Fruit fly (Drosophila melanogaster) whole organism, embryonic: ENCODE measurements around the gene Ac3.

Experiments
- ATbp ChIP-seq: fragments of 200-800 bp; sonication (Bioruptor generic); optimal IDR thresholded peaks from 2 replicates; lab custom pipeline; 2017; ENCODE audit warnings: missing biosample characterization, mild to moderate bottlenecking, missing genetic modification characterization, missing genetic modification reagents
- Atf3 ChIP-seq: fragments of 200-800 bp; sonication (Bioruptor generic); optimal IDR thresholded peaks from 3 replicates; lab custom pipeline; 2016; ENCODE audit warnings: missing biosample characterization, missing genetic modification characterization
- Atf6 ChIP-seq: fragments of 200-800 bp; sonication (Bioruptor generic); IDR thresholded peaks from 2 replicates; pipeline ENCODE4 v1.3.6; 2022; ENCODE audit warnings: missing biosample characterization, missing genetic modification characterization
- BEAF-32 ChIP-seq: fragments of 200-800 bp; sonication (Bioruptor generic); optimal IDR thresholded peaks from 3 replicates; lab custom pipeline; 2017; ENCODE audit warnings: missing biosample characterization, missing genetic modification characterization, mild to moderate bottlenecking, moderate library complexity, missing genetic modification reagents
- CG10147 ChIP-seq: fragments of 200-800 bp; sonication (Bioruptor generic); optimal IDR thresholded peaks from 2 replicates; lab custom pipeline; 2019; ENCODE audit warnings: missing biosample characterization, mild to moderate bottlenecking, missing genetic modification characterization, moderate library complexity
- CG10366 ChIP-seq: fragments of 200-800 bp; sonication (Bioruptor generic); IDR thresholded peaks from 2 replicates; pipeline ENCODE4 v1.3.6; 2022; ENCODE audit warnings: missing biosample characterization, missing genetic modification characterization
- CG11093 ChIP-seq: fragments of 200-800 bp; sonication (Bioruptor generic); IDR thresholded peaks from 3 replicates; pipeline ENCODE4 v1.3.6; 2022; ENCODE audit warnings: missing biosample characterization, missing genetic modification characterization
- CG11398 ChIP-seq: fragments of 200-800 bp; sonication (Bioruptor generic); optimal IDR thresholded peaks from 2 replicates; lab custom pipeline; 2016; ENCODE audit warnings: missing biosample characterization, missing genetic modification characterization
- CG2116 ChIP-seq: fragments of 200-800 bp; sonication (Bioruptor generic); optimal IDR thresholded peaks from 3 replicates; lab custom pipeline; 2018; ENCODE audit warnings: missing biosample characterization, mild to moderate bottlenecking, missing genetic modification characterization
- CG2889 ChIP-seq: fragments of 200-800 bp; sonication (Bioruptor generic); IDR thresholded peaks from 3 replicates; pipeline ENCODE4 v1.3.6; 2022; ENCODE audit warnings: missing biosample characterization, missing genetic modification characterization
- CG4360 ChIP-seq: fragments of 200-800 bp; sonication (Bioruptor generic); IDR thresholded peaks from 2 replicates; pipeline ENCODE4 v1.3.6; 2022; ENCODE audit warnings: missing biosample characterization, missing genetic modification characterization
- CG6683 ChIP-seq: fragments of 200-800 bp; sonication (Bioruptor generic); optimal IDR thresholded peaks from 2 replicates; lab custom pipeline; 2017; ENCODE audit warnings: missing biosample characterization, mild to moderate bottlenecking, missing genetic modification characterization, missing genetic modification reagents
- CG6689 ChIP-seq: fragments of 200-800 bp; sonication (Bioruptor generic); IDR thresholded peaks from 2 replicates; pipeline ENCODE4 v1.3.6; 2022; ENCODE audit warnings: missing biosample characterization, missing genetic modification characterization
- CG6854 ChIP-seq: fragments of 200-800 bp; sonication (Bioruptor generic); optimal IDR thresholded peaks from 3 replicates; lab custom pipeline; 2017; ENCODE audit warnings: missing biosample characterization, mild to moderate bottlenecking, missing genetic modification characterization
- CG7928 ChIP-seq: fragments of 200-800 bp; sonication (Bioruptor generic); optimal IDR thresholded peaks from 2 replicates; lab custom pipeline; 2017; ENCODE audit warnings: missing biosample characterization, mild to moderate bottlenecking, missing genetic modification characterization
- CG8359 ChIP-seq: fragments of 200-800 bp; sonication (Bioruptor generic); optimal IDR thresholded peaks from 2 replicates; lab custom pipeline; 2017; ENCODE audit warnings: missing biosample characterization, mild to moderate bottlenecking, missing genetic modification characterization, borderline replicate concordance
- CG9609 ChIP-seq: fragments of 200-800 bp; sonication (Bioruptor generic); optimal IDR thresholded peaks from 3 replicates; lab custom pipeline; 2016; ENCODE audit warnings: missing biosample characterization, missing genetic modification characterization
- Dp ChIP-seq: fragments of 200-800 bp; sonication (Bioruptor generic); optimal IDR thresholded peaks from 2 replicates; lab custom pipeline; 2018; ENCODE audit warnings: missing biosample characterization, mild to moderate bottlenecking, missing genetic modification characterization, moderate library complexity
- ERR ChIP-seq: fragments of 200-800 bp; sonication (Bioruptor generic); optimal IDR thresholded peaks from 2 replicates; lab custom pipeline; 2016; ENCODE audit warnings: missing biosample characterization, missing genetic modification characterization
- Fer2 ChIP-seq: fragments of 200-800 bp; sonication (Bioruptor generic); optimal IDR thresholded peaks from 2 replicates; lab custom pipeline; 2018; ENCODE audit warnings: missing biosample characterization, mild to moderate bottlenecking, missing genetic modification characterization, moderate library complexity
- HLHmδ ChIP-seq: fragments of 200-800 bp; sonication (Bioruptor generic); optimal IDR thresholded peaks from 2 replicates; lab custom pipeline; 2018; ENCODE audit warnings: missing biosample characterization, mild to moderate bottlenecking, missing genetic modification characterization, moderate library complexity
- Med ChIP-seq: fragments of 200-800 bp; sonication (Bioruptor generic); peaks from one replicate; lab custom pipeline; 2016; ENCODE audit warnings: missing biosample characterization, missing genetic modification characterization, mild to moderate bottlenecking, inconsistent platforms, moderate library complexity
- Meics ChIP-seq: fragments of 200-800 bp; sonication (Bioruptor generic); optimal IDR thresholded peaks from 2 replicates; lab custom pipeline; 2017; ENCODE audit warnings: missing biosample characterization, mild to moderate bottlenecking, missing genetic modification characterization
- NC2α ChIP-seq: fragments of 200-800 bp; sonication (Bioruptor generic); optimal IDR thresholded peaks from 2 replicates; lab custom pipeline; 2016; ENCODE audit warnings: missing biosample characterization, missing genetic modification characterization
- NC2β ChIP-seq: fragments of 200-800 bp; sonication (Bioruptor generic); optimal IDR thresholded peaks from 2 replicates; lab custom pipeline; 2016; ENCODE audit warnings: missing biosample characterization, missing genetic modification characterization
- NfI ChIP-seq: fragments of 200-800 bp; sonication (Bioruptor generic); optimal IDR thresholded peaks from 3 replicates; lab custom pipeline; 2018; ENCODE audit warnings: missing biosample characterization, mild to moderate bottlenecking, missing genetic modification characterization, moderate library complexity
- Oaz ChIP-seq: fragments of 200-800 bp; sonication (Bioruptor generic); IDR thresholded peaks from 2 replicates; pipeline ENCODE4 v1.3.6; 2022; ENCODE audit warnings: missing biosample characterization, missing genetic modification characterization
- Poxn ChIP-seq: fragments of 200-800 bp; sonication (Bioruptor generic); IDR thresholded peaks from 2 replicates; pipeline ENCODE4 v1.3.6; 2022; ENCODE audit warnings: missing biosample characterization, missing genetic modification characterization
- Ravus ChIP-seq: fragments of 200-800 bp; sonication (Bioruptor generic); IDR thresholded peaks from 2 replicates; pipeline ENCODE4 v1.3.6; 2022; ENCODE audit warnings: missing biosample characterization, missing genetic modification characterization
- Vsx1 ChIP-seq: fragments of 200-800 bp; sonication (Bioruptor generic); optimal IDR thresholded peaks from 2 replicates; lab custom pipeline; 2017; ENCODE audit warnings: missing biosample characterization, mild to moderate bottlenecking, missing genetic modification characterization, missing genetic modification reagents
- bcd ChIP-seq: fragments of 200-800 bp; sonication (Bioruptor generic); optimal IDR thresholded peaks from 2 replicates; lab custom pipeline; 2017; ENCODE audit warnings: missing biosample characterization, mild to moderate bottlenecking, missing genetic modification characterization
- ci ChIP-seq: fragments of 200-800 bp; sonication (Bioruptor generic); IDR thresholded peaks from 3 replicates; pipeline ENCODE4 v1.3.6; 2022; ENCODE audit warnings: missing biosample characterization, missing genetic modification characterization
- corto ChIP-seq: fragments of 200-800 bp; sonication (Bioruptor generic); optimal IDR thresholded peaks from 2 replicates; lab custom pipeline; 2016; ENCODE audit warnings: missing biosample characterization, mild to moderate bottlenecking, missing genetic modification characterization, moderate library complexity
- da ChIP-seq: fragments of 200-800 bp; sonication (Bioruptor generic); optimal IDR thresholded peaks from 2 replicates; lab custom pipeline; 2016; ENCODE audit warnings: missing biosample characterization, missing genetic modification characterization
- disco-r ChIP-seq: fragments of 200-800 bp; sonication (Bioruptor generic); optimal IDR thresholded peaks from 2 replicates; lab custom pipeline; 2016; ENCODE audit warnings: missing biosample characterization, missing genetic modification characterization
- fd3F ChIP-seq: fragments of 200-800 bp; sonication (Bioruptor generic); optimal IDR thresholded peaks from 2 replicates; lab custom pipeline; 2018; ENCODE audit warnings: missing biosample characterization, mild to moderate bottlenecking, missing genetic modification characterization, moderate library complexity
- fd64A ChIP-seq: fragments of 200-800 bp; sonication (Bioruptor generic); optimal IDR thresholded peaks from 3 replicates; lab custom pipeline; 2018; ENCODE audit warnings: missing biosample characterization, mild to moderate bottlenecking, missing genetic modification characterization
- gcm ChIP-seq: fragments of 200-800 bp; sonication (Bioruptor generic); optimal IDR thresholded peaks from 2 replicates; lab custom pipeline; 2019; ENCODE audit warnings: missing biosample characterization, mild to moderate bottlenecking, missing genetic modification characterization, moderate library complexity
- grn ChIP-seq: fragments of 200-800 bp; sonication (Bioruptor generic); optimal IDR thresholded peaks from 3 replicates; lab custom pipeline; 2017; ENCODE audit warnings: missing biosample characterization, missing genetic modification characterization
- lov ChIP-seq, 2 experiments: fragments of 200-800 bp in 1 of 2; fragments of >200 bp in 1 of 2; sonication (Bioruptor generic) in 1 of 2; IDR thresholded peaks in 1 of 2; optimal IDR thresholded peaks in 1 of 2; 2 replicates in 1 of 2; 3 replicates in 1 of 2; pipeline versions ENCODE4 v1.3.6 to Lab custom; 2017 to 2022; ENCODE audit warnings: missing biosample characterization in 1 of 2, missing genetic modification characterization in 1 of 2
- nmo ChIP-seq: fragments of 200-800 bp; sonication (Bioruptor generic); optimal IDR thresholded peaks from 2 replicates; lab custom pipeline; 2018; ENCODE audit warnings: missing biosample characterization, mild to moderate bottlenecking, missing genetic modification characterization, moderate library complexity
- pum ChIP-seq: fragments of 200-800 bp; sonication (Bioruptor generic); optimal IDR thresholded peaks from 2 replicates; lab custom pipeline; 2016; ENCODE audit warnings: missing biosample characterization, missing genetic modification characterization
- rib ChIP-seq: fragments of 200-800 bp; sonication (Bioruptor generic); IDR thresholded peaks from 2 replicates; pipeline ENCODE4 v1.3.6; 2022; ENCODE audit warnings: missing biosample characterization, missing genetic modification characterization
- sima ChIP-seq: fragments of 200-800 bp; sonication (Bioruptor generic); optimal IDR thresholded peaks from 2 replicates; lab custom pipeline; 2016; ENCODE audit warnings: missing biosample characterization, missing genetic modification characterization
- tup ChIP-seq: fragments of 200-800 bp; sonication (Bioruptor generic); optimal IDR thresholded peaks from 2 replicates; lab custom pipeline; 2016; ENCODE audit warnings: missing biosample characterization, mild to moderate bottlenecking, missing genetic modification characterization, moderate library complexity
- vnd ChIP-seq: fragments of 200-800 bp; sonication (Bioruptor generic); IDR thresholded peaks from 3 replicates; pipeline ENCODE4 v1.3.6; 2022; ENCODE audit warnings: missing biosample characterization, missing genetic modification characterization; ENCODE audit not compliant: partially characterized antibody
- wek ChIP-seq: fragments of 200-800 bp; sonication (Bioruptor generic); optimal IDR thresholded peaks from 3 replicates; lab custom pipeline; 2018; ENCODE audit warnings: missing biosample characterization, mild to moderate bottlenecking, missing genetic modification characterization, moderate library complexity
- z ChIP-seq: fragments of 200-800 bp; sonication (Bioruptor generic); IDR thresholded peaks from 3 replicates; pipeline ENCODE4 v1.3.6; 2022; ENCODE audit warnings: missing biosample characterization, missing genetic modification characterization
- zen2 ChIP-seq: fragments of 200-800 bp; sonication (Bioruptor generic); IDR thresholded peaks from 3 replicates; pipeline ENCODE4 v1.3.6; 2022; ENCODE audit warnings: missing biosample characterization, missing genetic modification characterization; ENCODE audit not compliant: partially characterized antibody

The Ac3 gene

DNA sequence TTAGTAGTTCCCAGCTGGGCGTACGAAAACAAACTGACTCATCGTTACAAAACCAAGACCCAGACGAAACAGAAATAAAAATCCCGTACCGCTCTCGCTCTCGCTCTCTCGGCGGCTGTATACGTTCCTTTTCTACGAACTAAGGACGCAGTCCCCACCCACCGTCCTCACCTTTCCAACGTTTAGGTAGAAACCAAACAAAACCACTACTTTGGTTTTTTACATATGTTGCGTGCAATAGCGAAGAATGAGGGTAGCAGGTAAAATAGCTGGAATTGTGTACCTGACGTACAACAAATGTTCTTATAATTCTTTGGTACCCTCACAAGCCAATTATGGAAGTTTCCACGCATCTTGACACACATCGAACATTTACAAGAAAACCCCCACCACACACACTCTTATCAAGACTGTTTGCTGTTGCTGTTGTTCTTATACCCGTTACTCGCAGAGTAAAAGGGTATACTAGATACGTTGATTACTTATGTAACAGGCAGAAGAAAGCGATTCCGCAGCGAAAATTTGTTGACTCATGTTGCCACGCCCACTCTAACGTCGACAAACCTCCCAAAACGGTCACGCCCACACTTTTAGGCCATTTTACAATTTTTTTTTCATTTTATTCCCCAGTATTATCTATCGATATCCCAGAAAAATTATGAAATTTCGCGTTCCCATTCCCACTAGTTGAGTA, 13.5 kb upstream of the Ac3 start (continued):
- TF ChIP-seq fd64A (GFP tag; lab: Kevin White, UChicago) (no peak), tup (GFP tag; lab: Kevin White, UChicago) (no peak), bcd (GFP tag; lab: Kevin White, UChicago) (no peak), z (GFP tag; lab: Robert Waterston, UW) (no peak), CG10147 (peak; percentile 10), HLHmδ (GFP tag; lab: Kevin White, UChicago) (no peak), pum (GFP tag; lab: Kevin White, UChicago) (peak; percentile 6), CG6689 (no peak), CG11398 (no peak), CG9609 (GFP tag; lab: Kevin White, UChicago) (peak; percentile 20), CG8359 (GFP tag; lab: Kevin White, UChicago) (no peak), fd3F (GFP tag; lab: Kevin White, UChicago) (no peak), disco-r (GFP tag; lab: Kevin White, UChicago) (no peak), CG11093 (GFP tag; lab: Robert Waterston, UW) (no peak), nmo (GFP tag; lab: Kevin White, UChicago) (peak; percentile 52), Vsx1 (peak; percentile 72), NC2α (GFP tag; lab: Kevin White, UChicago) (no peak), Dp (no peak), sima (GFP tag; lab: Kevin White, UChicago) (no peak), corto (GFP tag; lab: Kevin White, UChicago) (no peak), grn (GFP tag; lab: Kevin White, UChicago) (peak; percentile 33), CG7928 (GFP tag; lab: Kevin White, UChicago) (no peak), Ravus (GFP tag; lab: Robert Waterston, UW) (no peak), lov (optimal IDR thresholded peaks at IDR 0.05; lab: Kevin White, UChicago) (no peak), lov (GFP tag; IDR thresholded peaks at IDR 0.05; lab: Robert Waterston, UW) (no peak), ERR (GFP tag; lab: Kevin White, UChicago) (no peak), vnd (GFP tag; lab: Robert Waterston, UW) (no peak), wek (GFP tag; lab: Kevin White, UChicago) (peak; percentile 21), ci (GFP tag; lab: Robert Waterston, UW) (no peak), CG10366 (GFP tag; lab: Robert Waterston, UW) (0 out of 2 replicates have a peak, but pooled peaks have one; percentile 21), CG4360 (GFP tag; lab: Robert Waterston, UW) (0 out of 2 replicates have a peak, but pooled peaks have one; percentile 14), Meics (GFP tag; lab: Kevin White, UChicago) (peak; percentile 1), Poxn (no peak), Atf6 (GFP tag; lab: Robert Waterston, UW) (peak; percentile 55), BEAF-32 (no peak), Med (peak; percentile 37), NC2β (GFP tag; lab: Kevin White, UChicago) (peak; percentile 8), rib (GFP tag; lab: Robert Waterston, UW) (peak; percentile 57; the same call in 1 of the 2 replicates), zen2 (no peak), NfI (GFP tag; lab: Kevin White, UChicago) (peak; percentile 30), Oaz (GFP tag; lab: Robert Waterston, UW) (no peak), da (GFP tag; lab: Kevin White, UChicago) (no peak), gcm (no peak), ATbp (GFP tag; lab: Kevin White, UChicago) (no peak), CG2116 (no peak), Fer2 (no peak), Atf3 (GFP tag; lab: Kevin White, UChicago) (no peak), CG2889 (GFP tag; lab: Robert Waterston, UW) (no peak; the same call in 2 of the 3 replicates), CG6683 (GFP tag; lab: Kevin White, UChicago) (no peak), CG6854 (no peak)
